Worm (Caenorhabditis elegans) whole organism, L4 larva: ENCODE data around the gene tpst-1.

Source experiments
- F44E2.7 ChIP-seq: fragments of 200-800 bp; sonication (Bioruptor generic); IDR thresholded peaks from 2 replicates; pipeline ENCODE4 v2.1.2; 2022; ENCODE audit warnings: missing genetic modification characterization, missing compliant biosample characterization
- T26A8.4 ChIP-seq: fragments of 200-800 bp; sonication (Bioruptor generic); IDR thresholded peaks from 2 replicates; pipeline ENCODE4 v1.3.6; 2022; ENCODE audit warnings: missing genetic modification characterization, missing compliant biosample characterization
- Y75B8A.6 ChIP-seq: fragments of 200-800 bp; sonication (Bioruptor generic); IDR thresholded peaks from 2 replicates; pipeline ENCODE4 v1.3.6; 2022; ENCODE audit warnings: missing genetic modification reagents, missing genetic modification characterization, missing compliant biosample characterization
- ctbp-1 ChIP-seq: fragments of 200-800 bp; sonication (Bioruptor generic); IDR thresholded peaks from 2 replicates; pipeline ENCODE4 v1.3.6; 2022; ENCODE audit warnings: missing genetic modification reagents, missing genetic modification characterization, missing compliant biosample characterization
- daf-16 ChIP-seq, 3 experiments: sonication (generic microtip); optimal IDR thresholded peaks; 2 replicates each; lab custom pipeline; 2016 to 2017; ENCODE audit warnings: missing genetic modification characterization in 3 of 3, missing genetic modification reagents in 3 of 3, mild to moderate bottlenecking in 2 of 3, missing compliant biosample characterization in 2 of 3, missing biosample characterization in 1 of 3, moderate library complexity in 1 of 3
- dve-1 ChIP-seq: sonication (generic microtip); optimal IDR thresholded peaks from 2 replicates; lab custom pipeline; 2017; ENCODE audit warnings: antibody characterized with exemption, mild to moderate bottlenecking, missing genetic modification characterization, missing compliant biosample characterization; ENCODE audit not compliant: insufficient read depth
- hlh-11 ChIP-seq: fragments of 200-800 bp; sonication (Bioruptor generic); optimal IDR thresholded peaks from 2 replicates; lab custom pipeline; 2018; ENCODE audit warnings: mild to moderate bottlenecking, missing genetic modification characterization, missing compliant biosample characterization
- lsy-2 ChIP-seq, 2 experiments: fragments of 150-350 bp in 1 of 2; sonication (generic microtip) in 1 of 2; optimal IDR thresholded peaks; 2 replicates each; lab custom pipeline; 2014 to 2017; ENCODE audit warnings: missing biosample characterization in 2 of 2, missing genetic modification characterization in 2 of 2
- nhr-28 ChIP-seq: fragments of 150-350 bp; optimal IDR thresholded peaks from 2 replicates; lab custom pipeline; 2014; ENCODE audit warnings: missing biosample characterization, missing genetic modification characterization
- snpc-4 ChIP-seq: fragments of 150-350 bp; optimal IDR thresholded peaks from 2 replicates; lab custom pipeline; 2014; ENCODE audit warnings: missing biosample characterization, missing genetic modification characterization
- tra-1 ChIP-seq: fragments of 200-800 bp; sonication (Bioruptor generic); IDR thresholded peaks from 2 replicates; pipeline ENCODE4 v1.3.6; 2022; ENCODE audit warnings: missing genetic modification reagents, missing genetic modification characterization, missing compliant biosample characterization

tpst-1 gene

DNA sequence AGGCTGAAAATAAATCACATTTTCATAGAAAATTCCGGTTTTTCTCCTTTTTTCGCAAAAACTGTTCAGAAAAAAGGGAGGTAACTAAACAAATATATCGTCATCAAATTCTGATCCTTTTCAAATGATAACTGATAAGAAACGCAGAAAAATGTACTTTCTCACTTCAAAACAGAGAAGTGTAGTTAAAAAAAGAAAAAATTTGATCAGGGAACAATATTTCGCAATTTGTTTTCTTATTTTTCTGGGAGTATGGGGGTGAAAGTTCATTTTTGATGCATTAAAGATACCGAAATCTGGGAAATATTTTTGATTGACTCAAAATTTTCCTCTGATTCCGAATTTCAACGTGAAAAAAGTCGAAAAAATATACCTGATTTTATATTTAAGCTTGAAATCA lies 55.9 kb downstream of the tpst-1 start:
- TF ChIP-seq ctbp-1 (no peak), snpc-4 (tag; lab: Kevin White, UChicago) (no peak), dve-1 (tag; lab: Kevin White, UChicago) (peak; percentile 13), nhr-28 (tag; lab: Kevin White, UChicago) (peak; percentile 11), daf-16 (GFP tag; optimal IDR thresholded peaks at IDR 0.05; lab: Kevin White, UChicago) (no peak), daf-16 (tag; optimal IDR thresholded peaks at IDR 0.05; lab: Kevin White, UChicago) (peak; percentile 58), Y75B8A.6 (GFP tag; lab: Robert Waterston, UW) (0 out of 2 replicates have a peak, but pooled peaks have one; percentile 5), T26A8.4 (GFP tag; lab: Robert Waterston, UW) (no peak), lsy-2 (tag; optimal IDR thresholded peaks at IDR 0.05; lab: Kevin White, UChicago) (peak in 1 of 2 experiments; percentile 9), tra-1 (GFP tag; lab: Robert Waterston, UW) (no peak), hlh-11 (tag; lab: Kevin White, UChicago) (peak; percentile 31), F44E2.7 (GFP tag; lab: Robert Waterston, UW) (no peak)
